Worm (Caenorhabditis elegans): ENCODE data around the gene H12C20.7.

- TF ChIP-seq gmeb-1 (tag; optimal IDR thresholded peaks at IDR 0.05) (peak; percentile 65), aly-2 (tag; optimal IDR thresholded peaks at IDR 0.05) (no peak), egl-27 (tag; optimal IDR thresholded peaks at IDR 0.05) (peak; percentile 19), skn-1 (tag; optimal IDR thresholded peaks at IDR 0.05) (no peak)
Measured at ce11 chrV:11534495-11535189, 38.1 kb downstream of the H12C20.7 start.

All from whole organism, L2 larva.